Worm (Caenorhabditis elegans) whole organism, L2 larva: ENCODE measurements around the gene W04H10.2.

Experiments used
- ama-1 ChIP-seq: fragments of 150-350 bp; optimal IDR thresholded peaks from 2 replicates; lab custom pipeline; 2018; ENCODE audit warnings: inconsistent platforms
- ceh-82 ChIP-seq: fragments of 150-350 bp; optimal IDR thresholded peaks from 2 replicates; lab custom pipeline; 2014; ENCODE audit warnings: missing biosample characterization, missing genetic modification characterization
- fos-1 ChIP-seq: fragments of 150-350 bp; optimal IDR thresholded peaks from 2 replicates; lab custom pipeline; 2014; ENCODE audit warnings: missing biosample characterization, missing genetic modification characterization
- lin-39 ChIP-seq: fragments of 150-350 bp; optimal IDR thresholded peaks from 2 replicates; lab custom pipeline; 2014; ENCODE audit warnings: missing biosample characterization, missing genetic modification reagents, missing genetic modification characterization
- mbf-1 ChIP-seq: sonication (generic microtip); optimal IDR thresholded peaks from 2 replicates; lab custom pipeline; 2017; ENCODE audit warnings: missing biosample characterization, missing genetic modification characterization
- nhr-237 ChIP-seq: fragments of 150-350 bp; optimal IDR thresholded peaks from 2 replicates; lab custom pipeline; 2014; ENCODE audit warnings: missing biosample characterization, missing genetic modification characterization
- unc-62 ChIP-seq: fragments of 150-350 bp; optimal IDR thresholded peaks from 2 replicates; lab custom pipeline; 2014; ENCODE audit warnings: missing biosample characterization, missing genetic modification reagents, missing genetic modification characterization
- ztf-11 ChIP-seq: sonication (generic microtip); optimal IDR thresholded peaks from 2 replicates; lab custom pipeline; 2017; ENCODE audit warnings: missing biosample characterization, missing genetic modification characterization

ce11 chrII:581983-582382 is 23.4 kb upstream of the W04H10.2 start:
- no peak for TF ChIP-seq ama-1 (lab: Kevin White, UChicago)
- no peak for TF ChIP-seq fos-1
- no peak for TF ChIP-seq lin-39
- no peak for TF ChIP-seq mbf-1 (tag; lab: Kevin White, UChicago)
- TF ChIP-seq unc-62 (GFP tag; lab: Kevin White, UChicago) = no peak
- no peak for TF ChIP-seq nhr-237
- TF ChIP-seq ceh-82 (tag; lab: Kevin White, UChicago) = no peak
- TF ChIP-seq ztf-11 (tag; lab: Kevin White, UChicago) = no peak
